Fruit fly (Drosophila melanogaster) whole organism, embryonic: Measurements from ENCODE around the gene CG10621.

ENCODE experiments used
- Abd-B ChIP-seq: fragments of 200-800 bp; sonication (Bioruptor generic); optimal IDR thresholded peaks from 2 replicates; lab custom pipeline; 2018; ENCODE audit warnings: missing biosample characterization, mild to moderate bottlenecking, missing genetic modification characterization, moderate library complexity
- Adf1 ChIP-seq: fragments of 200-800 bp; sonication (Bioruptor generic); IDR thresholded peaks from 2 replicates; pipeline ENCODE4 v1.3.6; 2022; ENCODE audit warnings: missing biosample characterization, missing genetic modification characterization
- CG14710 ChIP-seq: fragments of 200-800 bp; sonication (Bioruptor generic); optimal IDR thresholded peaks from 3 replicates; lab custom pipeline; 2019; ENCODE audit warnings: missing biosample characterization, mild to moderate bottlenecking, missing genetic modification characterization, moderate library complexity
- CG14965 ChIP-seq: fragments of 200-800 bp; sonication (Bioruptor generic); optimal IDR thresholded peaks from 2 replicates; lab custom pipeline; 2016; ENCODE audit warnings: missing biosample characterization, missing genetic modification characterization, borderline replicate concordance
- CG1529 ChIP-seq: fragments of 200-800 bp; sonication (Bioruptor generic); optimal IDR thresholded peaks from 3 replicates; lab custom pipeline; 2018; ENCODE audit warnings: missing biosample characterization, missing genetic modification characterization
- CG16813 ChIP-seq: fragments of 200-800 bp; sonication (Bioruptor generic); IDR thresholded peaks from 3 replicates; pipeline ENCODE4 v1.3.6; 2022; ENCODE audit warnings: missing biosample characterization, missing genetic modification characterization; ENCODE audit not compliant: partially characterized antibody
- CG17802 ChIP-seq: fragments of 200-800 bp; sonication (Bioruptor generic); optimal IDR thresholded peaks from 2 replicates; lab custom pipeline; 2018; ENCODE audit warnings: missing biosample characterization, mild to moderate bottlenecking, missing genetic modification characterization, moderate library complexity
- CG2199 ChIP-seq: fragments of 200-800 bp; sonication (Bioruptor generic); IDR thresholded peaks from 3 replicates; pipeline ENCODE4 v1.3.6; 2022; ENCODE audit warnings: missing biosample characterization, missing genetic modification characterization
- CG2678 ChIP-seq: fragments of 200-800 bp; sonication (Bioruptor generic); optimal IDR thresholded peaks from 3 replicates; lab custom pipeline; 2019; ENCODE audit warnings: missing biosample characterization, mild to moderate bottlenecking, missing genetic modification characterization, moderate library complexity
- CG2889 ChIP-seq: fragments of 200-800 bp; sonication (Bioruptor generic); IDR thresholded peaks from 3 replicates; pipeline ENCODE4 v1.3.6; 2022; ENCODE audit warnings: missing biosample characterization, missing genetic modification characterization
- CG30403 ChIP-seq: fragments of 200-800 bp; sonication (Bioruptor generic); optimal IDR thresholded peaks from 3 replicates; lab custom pipeline; 2016; ENCODE audit warnings: missing biosample characterization, missing genetic modification characterization
- CG3281 ChIP-seq: fragments of 200-800 bp; sonication (Bioruptor generic); optimal IDR thresholded peaks from 3 replicates; lab custom pipeline; 2017; ENCODE audit warnings: missing biosample characterization, mild to moderate bottlenecking, missing genetic modification characterization
- CG3726 ChIP-seq: fragments of 200-800 bp; sonication (Bioruptor generic); IDR thresholded peaks from 3 replicates; pipeline ENCODE4, ENCODE4 v1.3.6; 2022; ENCODE audit warnings: missing biosample characterization, missing genetic modification characterization
- CG5953 ChIP-seq: fragments of 200-800 bp; sonication (Bioruptor generic); IDR thresholded peaks from 2 replicates; pipeline ENCODE4 v1.3.6; 2022; ENCODE audit warnings: missing biosample characterization, missing genetic modification characterization
- CG6689 ChIP-seq: fragments of 200-800 bp; sonication (Bioruptor generic); IDR thresholded peaks from 2 replicates; pipeline ENCODE4 v1.3.6; 2022; ENCODE audit warnings: missing biosample characterization, missing genetic modification characterization
- CG6791 ChIP-seq: fragments of 200-800 bp; sonication (Bioruptor generic); IDR thresholded peaks from 3 replicates; pipeline ENCODE4 v1.3.6; 2022; ENCODE audit warnings: missing biosample characterization, missing genetic modification characterization; ENCODE audit not compliant: partially characterized antibody
- CG6813 ChIP-seq: fragments of 200-800 bp; sonication (Bioruptor generic); optimal IDR thresholded peaks from 2 replicates; lab custom pipeline; 2017; ENCODE audit warnings: missing biosample characterization, missing genetic modification characterization, mild to moderate bottlenecking, moderate library complexity, missing genetic modification reagents
- CG7357 ChIP-seq: fragments of 200-800 bp; sonication (Bioruptor generic); IDR thresholded peaks from 3 replicates; pipeline ENCODE4 v1.3.6; 2022; ENCODE audit warnings: missing biosample characterization, missing genetic modification characterization
- CG8281 ChIP-seq: fragments of 200-800 bp; sonication (Bioruptor generic); optimal IDR thresholded peaks from 2 replicates; lab custom pipeline; 2018; ENCODE audit warnings: missing biosample characterization, mild to moderate bottlenecking, missing genetic modification characterization, moderate library complexity
- CG8388 ChIP-seq: fragments of 200-800 bp; sonication (Bioruptor generic); optimal IDR thresholded peaks from 2 replicates; lab custom pipeline; 2019; ENCODE audit warnings: missing biosample characterization, mild to moderate bottlenecking, missing genetic modification characterization, moderate library complexity
- CG9215 ChIP-seq: fragments of 200-800 bp; sonication (Bioruptor generic); IDR thresholded peaks from 2 replicates; pipeline ENCODE4 v1.3.6; 2022; ENCODE audit warnings: missing biosample characterization, missing genetic modification characterization
- CG9932 ChIP-seq: fragments of 200-800 bp; sonication (Bioruptor generic); IDR thresholded peaks from 2 replicates; pipeline ENCODE4 v1.3.6; 2022; ENCODE audit warnings: missing biosample characterization, missing genetic modification characterization
- CTCF ChIP-seq: fragments of 200-800 bp; sonication (Bioruptor generic); optimal IDR thresholded peaks from 2 replicates; lab custom pipeline; 2017; ENCODE audit warnings: missing biosample characterization, mild to moderate bottlenecking, missing genetic modification characterization, moderate library complexity
- Dad ChIP-seq: fragments of 200-800 bp; sonication (Bioruptor generic); optimal IDR thresholded peaks from 3 replicates; lab custom pipeline; 2016; ENCODE audit warnings: missing biosample characterization, missing genetic modification characterization
- Dref ChIP-seq: fragments of 200-800 bp; sonication (Bioruptor generic); IDR thresholded peaks from 2 replicates; pipeline ENCODE4 v1.3.6; 2022; ENCODE audit warnings: missing biosample characterization, missing genetic modification characterization
- E2f2 ChIP-seq: fragments of 200-800 bp; sonication (Bioruptor generic); IDR thresholded peaks from 2 replicates; pipeline ENCODE4 v1.3.6; 2022; ENCODE audit warnings: missing biosample characterization, missing genetic modification characterization
- GATAe ChIP-seq: fragments of 200-800 bp; sonication (Bioruptor generic); conservative IDR thresholded peaks from 2 replicates; pipeline ENCODE4 v1.3.6; 2022; ENCODE audit warnings: missing biosample characterization, missing genetic modification characterization
- Kr ChIP-seq: fragments of 200-800 bp; sonication (Bioruptor generic); optimal IDR thresholded peaks from 2 replicates; lab custom pipeline; 2017; ENCODE audit warnings: missing biosample characterization, mild to moderate bottlenecking, missing genetic modification characterization
- MBD-R2 ChIP-seq: fragments of 200-800 bp; sonication (Bioruptor generic); IDR thresholded peaks from 2 replicates; pipeline ENCODE4 v1.3.6; 2022; ENCODE audit warnings: missing biosample characterization, missing genetic modification characterization
- Med ChIP-seq: fragments of 200-800 bp; sonication (Bioruptor generic); peaks from one replicate; lab custom pipeline; 2016; ENCODE audit warnings: missing biosample characterization, missing genetic modification characterization, mild to moderate bottlenecking, inconsistent platforms, moderate library complexity
- NC2α ChIP-seq: fragments of 200-800 bp; sonication (Bioruptor generic); optimal IDR thresholded peaks from 2 replicates; lab custom pipeline; 2016; ENCODE audit warnings: missing biosample characterization, missing genetic modification characterization
- NK7.1 ChIP-seq: fragments of 200-800 bp; sonication (Bioruptor generic); optimal IDR thresholded peaks from 3 replicates; lab custom pipeline; 2016; ENCODE audit warnings: missing biosample characterization, missing genetic modification characterization
- Opbp ChIP-seq: fragments of 200-800 bp; sonication (Bioruptor generic); IDR thresholded peaks from 3 replicates; pipeline ENCODE4 v1.3.6; 2022; ENCODE audit warnings: missing biosample characterization, missing genetic modification characterization; ENCODE audit not compliant: partially characterized antibody
- PHDP ChIP-seq: fragments of 200-800 bp; sonication (Bioruptor generic); optimal IDR thresholded peaks from 3 replicates; lab custom pipeline; 2018; ENCODE audit warnings: missing biosample characterization, mild to moderate bottlenecking, missing genetic modification characterization, moderate library complexity
- Spps ChIP-seq: fragments of 200-800 bp; sonication (Bioruptor generic); optimal IDR thresholded peaks from 2 replicates; lab custom pipeline; 2018; ENCODE audit warnings: missing biosample characterization, mild to moderate bottlenecking, missing genetic modification characterization
- br ChIP-seq: fragments of >200 bp; optimal IDR thresholded peaks from 2 replicates; lab custom pipeline; 2017
- dan ChIP-seq: fragments of 200-800 bp; sonication (Bioruptor generic); IDR thresholded peaks from 2 replicates; pipeline ENCODE4 v1.3.6; 2022; ENCODE audit warnings: missing biosample characterization, missing genetic modification characterization
- fd3F ChIP-seq: fragments of 200-800 bp; sonication (Bioruptor generic); optimal IDR thresholded peaks from 2 replicates; lab custom pipeline; 2018; ENCODE audit warnings: missing biosample characterization, mild to moderate bottlenecking, missing genetic modification characterization, moderate library complexity
- grn ChIP-seq: fragments of 200-800 bp; sonication (Bioruptor generic); optimal IDR thresholded peaks from 3 replicates; lab custom pipeline; 2017; ENCODE audit warnings: missing biosample characterization, missing genetic modification characterization
- insv ChIP-seq, 2 experiments: fragments of 200-800 bp; sonication (Bioruptor generic); optimal IDR thresholded peaks; 3 replicates each; lab custom pipeline; 2016 to 2018; ENCODE audit warnings: missing biosample characterization in 2 of 2, missing genetic modification characterization in 2 of 2
- jing ChIP-seq: fragments of 200-800 bp; sonication (Bioruptor generic); optimal IDR thresholded peaks from 2 replicates; lab custom pipeline; 2018; ENCODE audit warnings: missing biosample characterization, mild to moderate bottlenecking, missing genetic modification characterization
- kay ChIP-seq: fragments of 200-800 bp; sonication (Bioruptor generic); optimal IDR thresholded peaks from 2 replicates; lab custom pipeline; 2016; ENCODE audit warnings: missing biosample characterization, missing genetic modification characterization
- maf-S ChIP-seq: fragments of 200-800 bp; sonication (Bioruptor generic); optimal IDR thresholded peaks from 2 replicates; lab custom pipeline; 2016; ENCODE audit warnings: missing biosample characterization, missing genetic modification characterization
- pb ChIP-seq: fragments of 200-800 bp; sonication (Bioruptor generic); optimal IDR thresholded peaks from 3 replicates; lab custom pipeline; 2016; ENCODE audit warnings: missing biosample characterization, missing genetic modification characterization
- ranshi ChIP-seq: fragments of 200-800 bp; sonication (Bioruptor generic); IDR thresholded peaks from 2 replicates; pipeline ENCODE4 v1.3.6; 2022; ENCODE audit warnings: missing biosample characterization, missing genetic modification characterization
- seq ChIP-seq: fragments of 200-800 bp; sonication (Bioruptor generic); IDR thresholded peaks from 2 replicates; pipeline ENCODE4 v1.3.6; 2022; ENCODE audit warnings: missing biosample characterization, missing genetic modification characterization
- sima ChIP-seq: fragments of 200-800 bp; sonication (Bioruptor generic); optimal IDR thresholded peaks from 2 replicates; lab custom pipeline; 2016; ENCODE audit warnings: missing biosample characterization, missing genetic modification characterization
- so ChIP-seq: fragments of 200-800 bp; sonication (Bioruptor generic); IDR thresholded peaks from 3 replicates; pipeline ENCODE4 v1.3.6; 2022; ENCODE audit warnings: missing biosample characterization, missing genetic modification characterization
- stwl ChIP-seq: fragments of 200-800 bp; sonication (Bioruptor generic); optimal IDR thresholded peaks from 3 replicates; lab custom pipeline; 2018; ENCODE audit warnings: missing biosample characterization, mild to moderate bottlenecking, missing genetic modification characterization, moderate library complexity
- ttk ChIP-seq: fragments of 200-800 bp; sonication (Bioruptor generic); IDR thresholded peaks from 2 replicates; pipeline ENCODE4 v2.1.2; 2022; ENCODE audit warnings: missing biosample characterization, missing genetic modification characterization
- vfl ChIP-seq: fragments of 200-800 bp; sonication (Bioruptor generic); optimal IDR thresholded peaks from 2 replicates; lab custom pipeline; 2016; ENCODE audit warnings: missing biosample characterization, missing genetic modification characterization

Gene CG10621

dm6 chr2L:18974063-18974779 is 20.0 kb upstream of the CG10621 start, which contains the start of the genes L2HGDH and CG10431 (continued):
- no peak for TF ChIP-seq Kr (GFP tag; lab: Kevin White, UChicago)
- peak; percentile 23 for TF ChIP-seq Spps
- TF ChIP-seq Abd-B (GFP tag; lab: Kevin White, UChicago), result peak; percentile 67
- peak; percentile 91 for TF ChIP-seq Med
- TF ChIP-seq CG9932 (GFP tag; lab: Robert Waterston, UW), result peak; percentile 67
- TF ChIP-seq CG2199 (GFP tag; lab: Robert Waterston, UW), result no peak
- no peak for TF ChIP-seq CG17802 (tag; lab: Kevin White, UChicago)
- no peak for TF ChIP-seq CG3726
- TF ChIP-seq CG1529, result peak; percentile 35
- no peak for TF ChIP-seq NC2α (GFP tag; lab: Kevin White, UChicago)
- TF ChIP-seq fd3F (GFP tag; lab: Kevin White, UChicago), result peak; percentile 44
- TF ChIP-seq pb (GFP tag; lab: Kevin White, UChicago), result no peak
- TF ChIP-seq so (GFP tag; lab: Robert Waterston, UW), result 0 out of 3 replicates have a peak, but pooled peaks have one; percentile 32
- TF ChIP-seq CG6689 (GFP tag; lab: Robert Waterston, UW), result no peak; the same call in 1 of the 2 replicates
- TF ChIP-seq CG2889 (GFP tag; lab: Robert Waterston, UW), result no peak
- no peak for TF ChIP-seq dan (GFP tag; lab: Robert Waterston, UW)
- peak; percentile 43 for TF ChIP-seq CG8388 (GFP tag; lab: Kevin White, UChicago)
- TF ChIP-seq CG14710 (tag; lab: Kevin White, UChicago), result peak; percentile 83
- no peak for TF ChIP-seq NK7.1 (GFP tag; lab: Kevin White, UChicago)
- peak; percentile 44; the same call in 1 of the 2 replicates for TF ChIP-seq Adf1 (GFP tag; lab: Robert Waterston, UW)
- no peak for TF ChIP-seq CG8281 (tag; lab: Kevin White, UChicago)
- no peak; the same call in 1 of the 2 replicates for TF ChIP-seq ranshi (GFP tag; lab: Robert Waterston, UW)
- TF ChIP-seq br (lab: Kevin White, UChicago), result no peak
- TF ChIP-seq MBD-R2 (GFP tag; lab: Robert Waterston, UW), result peak; percentile 63
- TF ChIP-seq grn (GFP tag; lab: Kevin White, UChicago), result peak; percentile 28
- TF ChIP-seq Dref (GFP tag; lab: Robert Waterston, UW), result no peak
- peak; percentile 41 for TF ChIP-seq CG6813
- peak; percentile 80 for TF ChIP-seq CG30403
- no peak for TF ChIP-seq Opbp (GFP tag; lab: Robert Waterston, UW)
- TF ChIP-seq CG6791 (GFP tag; lab: Robert Waterston, UW), result no peak
- no peak for TF ChIP-seq sima (GFP tag; lab: Kevin White, UChicago)
- TF ChIP-seq CG7357 (GFP tag; lab: Robert Waterston, UW), result no peak
- TF ChIP-seq CTCF (GFP tag; lab: Kevin White, UChicago), result no peak
- no peak; the same call in 1 of the 2 replicates for TF ChIP-seq ttk (GFP tag; lab: Robert Waterston, UW)
- 0 out of 2 replicates have a peak, but pooled peaks have one; percentile 28 for TF ChIP-seq E2f2 (GFP tag; lab: Robert Waterston, UW)
- TF ChIP-seq GATAe (GFP tag; lab: Robert Waterston, UW), result peak; percentile 88
- TF ChIP-seq CG5953 (GFP tag; lab: Robert Waterston, UW), result 0 out of 2 replicates have a peak, but pooled peaks have one; percentile 11
- TF ChIP-seq kay (GFP tag; lab: Kevin White, UChicago), result peak; percentile 56
- peak; percentile 39; the same call in 1 of the 2 replicates for TF ChIP-seq seq
- no peak for TF ChIP-seq jing
- TF ChIP-seq stwl (tag; lab: Kevin White, UChicago), result peak; percentile 84
- peak; percentile 8; the same call in 1 of the 2 replicates for TF ChIP-seq CG9215 (GFP tag; lab: Robert Waterston, UW)
- TF ChIP-seq CG14965 (GFP tag; lab: Kevin White, UChicago), result no peak
- TF ChIP-seq CG16813 (GFP tag; lab: Robert Waterston, UW), result no peak; the same call in 2 of the 3 replicates
- TF ChIP-seq Dad, result no peak
- peak in 1 of 2 experiments; percentile 63 for TF ChIP-seq insv (GFP tag; optimal IDR thresholded peaks at IDR 0.05; lab: Kevin White, UChicago)
- peak; percentile 57 for TF ChIP-seq CG3281 (GFP tag; lab: Kevin White, UChicago)
- TF ChIP-seq CG2678, result peak; percentile 75
- peak; percentile 62 for TF ChIP-seq PHDP (tag; lab: Kevin White, UChicago)
- no peak for TF ChIP-seq vfl (GFP tag; lab: Kevin White, UChicago)
- TF ChIP-seq maf-S (GFP tag; lab: Kevin White, UChicago), result peak; percentile 5
